Fruit fly (Drosophila melanogaster) S2 (cell line): ENCODE data around the gene CG15739.

Experiments used
- CG8478 ChIP-seq: fragments of >200 bp; optimal IDR thresholded peaks from 2 replicates; lab custom pipeline; 2018
- CTCF ChIP-seq, 2 experiments: fragments of >200 bp; optimal IDR thresholded peaks; 2 replicates each; lab custom pipeline; 2018

dm6 chrX:11868866-11869265 lies 4.3 kb upstream of the CG15739 start, which contains the start of the genes Nrd1 and CG1847:
- TF ChIP-seq CTCF (optimal IDR thresholded peaks at IDR 0.05; lab: Kevin White, UChicago) (no peak), CG8478 (lab: Kevin White, UChicago) (no peak)
